Fruit fly (Drosophila melanogaster): Measurements from ENCODE around the gene CG32240.

DNA sequence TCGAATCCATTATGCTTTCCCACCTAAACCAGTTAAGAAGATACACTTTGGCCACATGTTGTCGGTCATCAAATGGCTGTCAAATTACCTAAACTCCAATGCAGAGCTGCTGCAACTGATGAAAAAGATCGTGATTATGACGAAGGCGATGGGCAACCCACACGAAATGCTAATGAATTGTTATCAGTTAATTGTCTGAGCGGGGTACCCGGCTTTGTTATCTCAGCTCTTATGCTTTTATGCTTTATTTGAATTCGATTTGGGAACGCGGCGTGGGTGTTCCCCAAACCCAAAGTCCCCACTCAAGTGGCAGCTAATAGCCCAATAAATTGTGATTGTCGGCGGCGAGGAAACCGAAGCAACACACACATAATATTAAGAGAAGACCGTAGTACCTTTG is 1.2 kb upstream of the CG32240 start:
- TF ChIP-seq OdsH (GFP tag; optimal IDR thresholded peaks at IDR 0.05) (no peak), CG11294 (GFP tag; IDR thresholded peaks at IDR 0.05) (no peak), pdm3 (GFP tag; optimal IDR thresholded peaks at IDR 0.05) (no peak), lz (GFP tag; optimal IDR thresholded peaks at IDR 0.05) (no peak), CG15336 (GFP tag; IDR thresholded peaks at IDR 0.05) (no peak), CG6808 (GFP tag; optimal IDR thresholded peaks at IDR 0.05) (no peak), Eip75B (GFP tag; optimal IDR thresholded peaks at IDR 0.05) (no peak), CG6163 (GFP tag; IDR thresholded peaks at IDR 0.05) (no peak), achi (GFP tag; optimal IDR thresholded peaks at IDR 0.05) (no peak), CG4318 (GFP tag; optimal IDR thresholded peaks at IDR 0.05) (no peak), CG11902 (GFP tag; optimal IDR thresholded peaks at IDR 0.05) (no peak), CG3032 (tag; optimal IDR thresholded peaks at IDR 0.05) (no peak), CG6854 (GFP tag; optimal IDR thresholded peaks at IDR 0.05) (no peak), Gug (GFP tag; IDR thresholded peaks at IDR 0.05) (no peak)
